Worm (Caenorhabditis elegans) whole organism, late embryonic: ENCODE data around the gene C16H3.3.
"Not testable (repeated sequence)": the region's sequence is repeated elsewhere in the genome, so short reads cannot be mapped to it uniquely, and the experiment has no call there.

Source experiments
- F13H6.1 ChIP-seq: sonication (generic microtip); optimal IDR thresholded peaks from 2 replicates; lab custom pipeline; 2016; ENCODE audit warnings: missing genetic modification characterization, missing compliant biosample characterization
- K02D7.2 ChIP-seq: sonication (generic microtip); optimal IDR thresholded peaks from 2 replicates; lab custom pipeline; 2017; ENCODE audit warnings: mild to moderate bottlenecking, missing genetic modification characterization, missing compliant biosample characterization
- T23F11.4 ChIP-seq: fragments of 200-800 bp; sonication (Bioruptor generic); optimal IDR thresholded peaks from 2 replicates; lab custom pipeline; 2018; ENCODE audit warnings: mild to moderate bottlenecking, missing genetic modification characterization, missing compliant biosample characterization
- ahr-1 ChIP-seq: sonication (generic microtip); optimal IDR thresholded peaks from 2 replicates; lab custom pipeline; 2016; ENCODE audit warnings: missing genetic modification characterization, missing compliant biosample characterization
- ceh-14 ChIP-seq: sonication (generic microtip); optimal IDR thresholded peaks from 2 replicates; lab custom pipeline; 2016; ENCODE audit warnings: missing genotype, missing genetic modification characterization, missing compliant biosample characterization
- ceh-18 ChIP-seq: sonication (generic microtip); optimal IDR thresholded peaks from 2 replicates; lab custom pipeline; 2016; ENCODE audit warnings: missing genetic modification characterization, missing compliant biosample characterization
- ceh-22 ChIP-seq: sonication (generic microtip); optimal IDR thresholded peaks from 2 replicates; lab custom pipeline; 2017; ENCODE audit warnings: missing biosample characterization, missing genetic modification characterization
- ceh-30 ChIP-seq: fragments of 150-350 bp; optimal IDR thresholded peaks from 2 replicates; lab custom pipeline; 2014; ENCODE audit warnings: missing biosample characterization, missing genetic modification characterization
- ceh-31 ChIP-seq: sonication (generic microtip); optimal IDR thresholded peaks from 2 replicates; lab custom pipeline; 2016; ENCODE audit warnings: missing genetic modification characterization, missing compliant biosample characterization
- ceh-45 ChIP-seq: fragments of 200-800 bp; sonication (Bioruptor generic); IDR thresholded peaks from 2 replicates; pipeline ENCODE4 v1.3.6; 2022; ENCODE audit warnings: missing genetic modification reagents, missing genetic modification characterization, missing compliant biosample characterization
- ceh-48 ChIP-seq: sonication (generic microtip); optimal IDR thresholded peaks from 2 replicates; lab custom pipeline; 2016; ENCODE audit warnings: missing genetic modification characterization, inconsistent platforms, missing compliant biosample characterization
- ceh-9 ChIP-seq: sonication (generic microtip); optimal IDR thresholded peaks from 2 replicates; lab custom pipeline; 2016; ENCODE audit warnings: mild to moderate bottlenecking, missing genetic modification characterization, inconsistent platforms, missing compliant biosample characterization
- che-1 ChIP-seq: sonication (generic microtip); optimal IDR thresholded peaks from 2 replicates; lab custom pipeline; 2016; ENCODE audit warnings: mild to moderate bottlenecking, missing genetic modification characterization, missing compliant biosample characterization
- dmd-4 ChIP-seq: sonication (generic microtip); optimal IDR thresholded peaks from 2 replicates; lab custom pipeline; 2016; ENCODE audit warnings: borderline replicate concordance, missing genetic modification characterization, missing compliant biosample characterization
- dve-1 ChIP-seq: sonication (generic microtip); optimal IDR thresholded peaks from 2 replicates; lab custom pipeline; 2017; ENCODE audit warnings: antibody characterized with exemption, mild to moderate bottlenecking, missing genetic modification characterization, missing compliant biosample characterization
- ets-4 ChIP-seq: sonication (generic microtip); optimal IDR thresholded peaks from 2 replicates; lab custom pipeline; 2016; ENCODE audit warnings: missing genetic modification characterization, missing compliant biosample characterization
- fax-1 ChIP-seq: sonication (generic microtip); optimal IDR thresholded peaks from 2 replicates; lab custom pipeline; 2016; ENCODE audit warnings: missing genotype, missing genetic modification characterization, missing compliant biosample characterization
- fkh-6 ChIP-seq: sonication (generic microtip); optimal IDR thresholded peaks from 2 replicates; lab custom pipeline; 2016; ENCODE audit warnings: missing genetic modification characterization, missing compliant biosample characterization
- gmeb-2 ChIP-seq: sonication (generic microtip); optimal IDR thresholded peaks from 2 replicates; lab custom pipeline; 2016; ENCODE audit warnings: missing genetic modification characterization, inconsistent platforms, missing compliant biosample characterization
- hlh-30 ChIP-seq: sonication (generic microtip); optimal IDR thresholded peaks from 2 replicates; lab custom pipeline; 2017; ENCODE audit warnings: antibody characterized with exemption, missing genetic modification characterization, missing compliant biosample characterization; ENCODE audit not compliant: insufficient read depth
- hlh-6 ChIP-seq: sonication (generic microtip); optimal IDR thresholded peaks from 2 replicates; lab custom pipeline; 2016; ENCODE audit warnings: missing genotype, missing genetic modification characterization, missing compliant biosample characterization
- hlh-8 ChIP-seq: sonication (generic microtip); optimal IDR thresholded peaks from 2 replicates; lab custom pipeline; 2016; ENCODE audit warnings: missing genotype, missing genetic modification characterization, missing compliant biosample characterization
- lim-6 ChIP-seq: sonication (generic microtip); optimal IDR thresholded peaks from 2 replicates; lab custom pipeline; 2016; ENCODE audit warnings: missing genetic modification characterization, missing compliant biosample characterization
- madf-2 ChIP-seq: sonication (generic microtip); optimal IDR thresholded peaks from 2 replicates; lab custom pipeline; 2017; ENCODE audit warnings: missing genetic modification characterization, missing compliant biosample characterization
- mec-3 ChIP-seq: sonication (generic microtip); optimal IDR thresholded peaks from 2 replicates; lab custom pipeline; 2016; ENCODE audit warnings: borderline replicate concordance, missing genetic modification characterization, missing compliant biosample characterization
- nfya-1 ChIP-seq: sonication (generic microtip); optimal IDR thresholded peaks from 2 replicates; lab custom pipeline; 2017; ENCODE audit warnings: missing genetic modification characterization, mild to moderate bottlenecking, missing compliant biosample characterization, antibody characterized with exemption, moderate library complexity
- nhr-11 ChIP-seq: fragments of 150-350 bp; optimal IDR thresholded peaks from 2 replicates; lab custom pipeline; 2014; ENCODE audit warnings: missing biosample characterization, missing genetic modification characterization
- nhr-232 ChIP-seq: sonication (generic microtip); optimal IDR thresholded peaks from 2 replicates; lab custom pipeline; 2016; ENCODE audit warnings: missing genetic modification characterization, missing compliant biosample characterization
- npax-4 ChIP-seq: sonication (generic microtip); optimal IDR thresholded peaks from 2 replicates; lab custom pipeline; 2016; ENCODE audit warnings: missing genetic modification characterization, missing compliant biosample characterization
- odd-2 ChIP-seq: sonication (generic microtip); optimal IDR thresholded peaks from 2 replicates; lab custom pipeline; 2017; ENCODE audit warnings: antibody characterized with exemption, mild to moderate bottlenecking, missing genetic modification characterization, missing compliant biosample characterization
- pag-3 ChIP-seq: sonication (generic microtip); optimal IDR thresholded peaks from 2 replicates; lab custom pipeline; 2016; ENCODE audit warnings: missing compliant biosample characterization, missing genetic modification characterization, borderline replicate concordance
- pat-9 ChIP-seq: fragments of 200-800 bp; sonication (Bioruptor generic); optimal IDR thresholded peaks from 2 replicates; lab custom pipeline; 2018; ENCODE audit warnings: mild to moderate bottlenecking, missing genetic modification characterization, moderate library complexity, missing compliant biosample characterization
- pax-1 ChIP-seq: fragments of 150-350 bp; optimal IDR thresholded peaks from 2 replicates; lab custom pipeline; 2014; ENCODE audit warnings: missing biosample characterization, missing genetic modification characterization
- pha-2 ChIP-seq: sonication (generic microtip); optimal IDR thresholded peaks from 2 replicates; lab custom pipeline; 2017; ENCODE audit warnings: mild to moderate bottlenecking, missing genetic modification characterization, missing compliant biosample characterization
- pqm-1 ChIP-seq: sonication (generic microtip); optimal IDR thresholded peaks from 2 replicates; lab custom pipeline; 2016; ENCODE audit warnings: missing genetic modification characterization, missing compliant biosample characterization
- rnt-1 ChIP-seq: sonication (generic microtip); optimal IDR thresholded peaks from 2 replicates; lab custom pipeline; 2016; ENCODE audit warnings: missing genetic modification characterization, missing compliant biosample characterization
- sdc-2 ChIP-seq: sonication (generic microtip); optimal IDR thresholded peaks from 2 replicates; lab custom pipeline; 2016; ENCODE audit warnings: missing genotype, missing genetic modification characterization, missing compliant biosample characterization
- sox-2 ChIP-seq: fragments of 200-800 bp; sonication (Bioruptor generic); IDR thresholded peaks from 2 replicates; pipeline ENCODE4 v1.3.6; 2022; ENCODE audit warnings: missing genetic modification reagents, missing genetic modification characterization, missing compliant biosample characterization
- tbx-2 ChIP-seq: sonication (generic microtip); optimal IDR thresholded peaks from 2 replicates; lab custom pipeline; 2016; ENCODE audit warnings: missing genetic modification characterization, missing compliant biosample characterization
- tbx-7 ChIP-seq: sonication (generic microtip); optimal IDR thresholded peaks from 2 replicates; lab custom pipeline; 2016; ENCODE audit warnings: missing genotype, missing genetic modification characterization, missing compliant biosample characterization
- ttx-3 ChIP-seq: sonication (generic microtip); optimal IDR thresholded peaks from 2 replicates; lab custom pipeline; 2016; ENCODE audit warnings: missing genetic modification reagents, missing genetic modification characterization, missing compliant biosample characterization
- unc-3 ChIP-seq, 2 experiments: fragments of 200-800 bp in 1 of 2; sonication (Bioruptor generic) in 1 of 2; sonication (generic microtip) in 1 of 2; conservative IDR thresholded peaks in 1 of 2; optimal IDR thresholded peaks in 1 of 2; 2 replicates each; pipeline versions ENCODE4 v1.3.6 to Lab custom; 2016 to 2022; ENCODE audit warnings: missing compliant biosample characterization in 2 of 2, missing genetic modification characterization in 2 of 2, missing genetic modification reagents in 1 of 2
- unc-55 ChIP-seq: sonication (generic microtip); optimal IDR thresholded peaks from 2 replicates; lab custom pipeline; 2017; ENCODE audit warnings: missing biosample characterization, missing genetic modification reagents, missing genetic modification characterization

C16H3.3 gene

ce11 chrX:17609948-17610347, at the start of gene C16H3.3:
TSS of gene C16H3.3 (minus strand) at chrX:17610048.
- TF ChIP-seq madf-2 (no peak), ceh-30 (no peak), F13H6.1 (tag; lab: Kevin White, UChicago) (no peak), ceh-22 (tag; lab: Kevin White, UChicago) (no peak), pha-2 (tag; lab: Kevin White, UChicago) (no peak), ceh-45 (GFP tag; lab: Robert Waterston, UW) (no peak), che-1 (no peak), rnt-1 (tag; lab: Kevin White, UChicago) (no peak), ceh-9 (tag; lab: Kevin White, UChicago) (no peak), T23F11.4 (GFP tag; lab: Kevin White, UChicago) (no peak), ets-4 (tag; lab: Kevin White, UChicago) (no peak), sox-2 (GFP tag; lab: Robert Waterston, UW) (no peak), lim-6 (tag; lab: Kevin White, UChicago) (no peak), tbx-7 (tag; lab: Kevin White, UChicago) (no peak), odd-2 (tag; lab: Kevin White, UChicago) (no peak), pax-1 (tag; lab: Kevin White, UChicago) (no peak), mec-3 (no peak), ceh-14 (no peak)
- TF ChIP-seq, all 69 proteins: peak for 0

ce11 chrX:17649380-17649779, 39.5 kb upstream of the C16H3.3 start, which contains the start of gene tmem-218:
TSS of gene tmem-218 (plus strand) at chrX:17649680.
- TF ChIP-seq fkh-6 (tag; lab: Kevin White, UChicago); hlh-30; ceh-48 (tag; lab: Kevin White, UChicago): not testable (repeated sequence)

ce11 chrX:17643812-17644211, 34.0 kb upstream of the C16H3.3 start:
- TF ChIP-seq hlh-8 (tag; lab: Kevin White, UChicago) (no peak), dmd-4 (tag; lab: Kevin White, UChicago) (no peak), fax-1 (tag; lab: Kevin White, UChicago) (no peak), ceh-48 (tag; lab: Kevin White, UChicago) (no peak), ceh-22 (tag; lab: Kevin White, UChicago) (no peak), tbx-2 (tag; lab: Kevin White, UChicago) (no peak), ceh-31 (tag; lab: Kevin White, UChicago) (no peak), npax-4 (tag; lab: Kevin White, UChicago) (no peak), nhr-11 (tag; lab: Kevin White, UChicago) (no peak), nfya-1 (tag; lab: Kevin White, UChicago) (no peak), che-1 (no peak), unc-3 (GFP tag; conservative IDR thresholded peaks at IDR 0.05; lab: Robert Waterston, UW) (no peak), unc-3 (tag; optimal IDR thresholded peaks at IDR 0.05; lab: Kevin White, UChicago) (no peak)
- TF ChIP-seq, all 69 proteins: peak for 0

- TF ChIP-seq mec-3 (no peak), gmeb-2 (tag; lab: Kevin White, UChicago) (no peak), hlh-30 (peak; percentile 2), K02D7.2 (tag; lab: Kevin White, UChicago) (no peak), tbx-7 (tag; lab: Kevin White, UChicago) (no peak), nhr-232 (tag; lab: Kevin White, UChicago) (no peak), ceh-22 (tag; lab: Kevin White, UChicago) (no peak), pag-3 (tag; lab: Kevin White, UChicago) (no peak)
Measured at ce11 chrX:17642832-17643231, 33.0 kb upstream of the C16H3.3 start.

- no peak for TF ChIP-seq pat-9 (tag; lab: Kevin White, UChicago)
- no peak for TF ChIP-seq ceh-9 (tag; lab: Kevin White, UChicago)
- no peak for TF ChIP-seq ceh-48 (tag; lab: Kevin White, UChicago)
- TF ChIP-seq lim-6 (tag; lab: Kevin White, UChicago) = no peak
- no peak for TF ChIP-seq sdc-2 (tag; lab: Kevin White, UChicago)
- TF ChIP-seq tbx-7 (tag; lab: Kevin White, UChicago) = no peak
- peak; percentile 71 for TF ChIP-seq ceh-18 (tag; lab: Kevin White, UChicago)
- TF ChIP-seq rnt-1 (tag; lab: Kevin White, UChicago) = no peak
- TF ChIP-seq ahr-1 (tag; lab: Kevin White, UChicago) = no peak
- no peak for TF ChIP-seq ttx-3
- no peak for TF ChIP-seq dve-1 (tag; lab: Kevin White, UChicago)
- TF ChIP-seq hlh-30 = peak; percentile 0
- TF ChIP-seq ets-4 (tag; lab: Kevin White, UChicago) = no peak
- peak; percentile 7 for TF ChIP-seq unc-55
- TF ChIP-seq pqm-1 (tag; lab: Kevin White, UChicago) = no peak
- TF ChIP-seq T23F11.4 (GFP tag; lab: Kevin White, UChicago) = no peak
- no peak for TF ChIP-seq hlh-6 (tag; lab: Kevin White, UChicago)
Measured at ce11 chrX:17640790-17641189, 30.9 kb upstream of the C16H3.3 start, which contains the start of gene H18N23.2. TSS of gene H18N23.2 (minus strand) at chrX:17640871.
